Fruit fly (Drosophila melanogaster) S2 (cell line): ENCODE data around the gene Sc2.

Source experiments
- CG8478 ChIP-seq: fragments of >200 bp; optimal IDR thresholded peaks from 2 replicates; lab custom pipeline; 2018
- CTCF ChIP-seq, 2 experiments: fragments of >200 bp; optimal IDR thresholded peaks; 2 replicates each; lab custom pipeline; 2018

DNA sequence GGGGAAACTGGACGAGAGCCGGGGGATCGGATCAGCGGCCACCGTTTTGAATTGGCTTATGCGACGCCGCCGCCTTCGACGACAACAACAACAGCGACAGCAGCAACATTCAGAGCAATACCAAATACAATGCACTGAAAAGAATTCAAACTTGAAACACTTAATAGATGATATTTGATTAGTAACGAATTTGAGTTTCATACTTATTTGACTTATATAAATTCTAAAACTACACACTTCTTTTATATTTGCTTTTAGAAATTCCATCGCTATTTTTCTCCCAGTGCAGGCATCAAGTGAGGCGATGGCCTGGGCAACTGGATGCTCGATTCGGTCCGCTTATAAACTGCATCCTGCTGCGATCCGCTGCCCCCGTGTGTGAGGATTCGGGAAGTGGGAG is 35.3 kb upstream of the Sc2 start:
- no peak for TF ChIP-seq CG8478 (lab: Kevin White, UChicago)
- TF ChIP-seq CTCF (optimal IDR thresholded peaks at IDR 0.05; lab: Kevin White, UChicago), result no peak
